Worm (Caenorhabditis elegans): ENCODE results near the gene C06B3.7.

Gene C06B3.7

DNA sequence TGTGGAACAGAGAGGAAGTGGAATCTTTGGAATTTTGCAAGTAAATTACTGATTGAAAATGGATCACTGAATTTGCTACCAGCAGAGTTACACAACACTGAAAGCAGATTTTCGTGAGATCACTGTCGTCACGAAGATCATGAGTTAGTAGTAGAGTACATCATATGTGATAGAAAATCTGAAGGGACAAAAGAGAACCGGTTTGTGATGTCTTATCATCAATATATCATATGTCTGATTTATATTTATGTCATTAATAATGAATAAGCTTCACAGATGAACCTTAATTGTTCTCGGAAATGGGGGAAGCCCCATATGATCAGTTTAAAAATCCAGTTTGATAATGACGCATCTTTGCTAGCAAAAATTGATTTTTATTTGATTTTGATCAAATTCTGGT lies 26.6 kb downstream of the C06B3.7 start:
- TF ChIP-seq efl-1 (optimal IDR thresholded peaks at IDR 0.05) (no peak), efl-1 (GFP tag; optimal IDR thresholded peaks at IDR 0.05 in 1 of 2) (no peak), sup-37 (GFP tag; optimal IDR thresholded peaks at IDR 0.05) (no peak), swsn-7 (tag; optimal IDR thresholded peaks at IDR 0.05) (no peak), mep-1 (tag; optimal IDR thresholded peaks at IDR 0.05) (no peak), nhr-71 (tag; optimal IDR thresholded peaks at IDR 0.05) (peak; percentile 1), blmp-1 (tag; optimal IDR thresholded peaks at IDR 0.05) (peak; percentile 19), unc-62 (GFP tag; optimal IDR thresholded peaks at IDR 0.05) (no peak), nhr-237 (tag; optimal IDR thresholded peaks at IDR 0.05) (no peak), unc-98 (GFP tag; IDR thresholded peaks at IDR 0.05) (no peak), ceh-8 (GFP tag; optimal IDR thresholded peaks at IDR 0.05) (no peak), nhr-20 (tag; optimal IDR thresholded peaks at IDR 0.05) (peak; percentile 2), unc-86 (tag; optimal IDR thresholded peaks at IDR 0.05) (no peak), nhr-77 (tag; optimal IDR thresholded peaks at IDR 0.05) (no peak), dsc-1 (tag; optimal IDR thresholded peaks at IDR 0.05) (no peak), nhr-85 (tag) (peak; percentile 77), grh-1 (GFP tag; IDR thresholded peaks at IDR 0.05) (peak; percentile 63), elt-3 (tag; optimal IDR thresholded peaks at IDR 0.05) (peak in 2 of 6 experiments; percentile 25 to 31), lin-35 (GFP tag; optimal IDR thresholded peaks at IDR 0.05) (peak in 1 of 2 experiments; percentile 11)

DNA sequence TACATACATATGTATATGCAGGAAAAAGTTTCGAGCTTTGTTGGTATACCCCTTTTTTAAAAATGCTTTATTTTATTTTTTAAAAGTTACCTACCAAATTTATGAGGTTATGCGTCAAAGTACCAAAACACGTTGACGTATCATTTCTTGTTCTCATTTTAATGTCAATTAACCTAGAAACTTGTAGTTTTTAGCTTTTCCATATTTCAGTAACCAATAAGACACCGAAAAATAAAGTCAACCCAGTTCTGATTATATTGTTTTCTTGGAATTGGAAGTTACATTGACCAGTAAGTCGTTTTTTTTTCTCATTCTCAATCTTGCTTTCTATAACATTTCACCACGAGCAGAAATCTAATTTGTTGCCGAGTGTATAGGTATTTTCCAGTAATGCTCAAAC lies 27.4 kb downstream of the C06B3.7 start, which contains the start of gene srw-145:
Gene srw-145, plus strand, starts transcription at position 301 of the 400 bp plus-strand sequence.
- TF ChIP-seq nhr-71 (tag; optimal IDR thresholded peaks at IDR 0.05) (peak; percentile 48), nhr-11 (tag; optimal IDR thresholded peaks at IDR 0.05) (peak; percentile 31), nhr-47 (tag; optimal IDR thresholded peaks at IDR 0.05) (peak; percentile 44), nhr-77 (tag; optimal IDR thresholded peaks at IDR 0.05) (no peak), lin-39 (tag; optimal IDR thresholded peaks at IDR 0.05) (no peak), isw-1 (GFP tag; IDR thresholded peaks at IDR 0.05) (no peak), fkh-8 (tag; optimal IDR thresholded peaks at IDR 0.05) (peak; percentile 45)

DNA sequence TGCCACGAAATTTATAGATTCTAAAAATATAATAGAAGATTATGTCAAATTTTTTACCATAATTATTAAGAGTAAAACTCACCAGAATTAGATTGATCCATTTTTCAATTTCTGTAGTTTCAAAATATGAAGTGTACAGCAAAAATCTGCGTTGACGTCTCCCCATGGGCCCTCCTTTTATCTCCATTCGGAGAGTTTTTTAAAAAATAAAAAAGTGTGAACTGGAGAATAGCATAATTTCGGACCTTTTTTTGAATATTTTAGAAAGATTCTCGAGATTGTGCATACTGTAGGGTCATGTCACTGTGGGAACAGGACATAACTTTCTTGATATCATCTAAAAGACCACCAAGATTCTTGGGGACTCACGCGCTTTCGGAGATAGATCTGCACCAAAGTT lies 32.6 kb downstream of the C06B3.7 start, which contains the start of gene dpr-1:
Gene dpr-1, minus strand, starts transcription at position 101 of the 400 bp plus-strand sequence.
- TF ChIP-seq nhr-84 (tag; optimal IDR thresholded peaks at IDR 0.05), result no peak
- TF ChIP-seq unc-130 (tag; optimal IDR thresholded peaks at IDR 0.05), result no peak
- TF ChIP-seq vab-15 (tag; optimal IDR thresholded peaks at IDR 0.05), result no peak
- no peak for TF ChIP-seq mab-9 (GFP tag; IDR thresholded peaks at IDR 0.05)
- TF ChIP-seq pag-3 (tag; optimal IDR thresholded peaks at IDR 0.05; ENCODE audit: borderline replicate concordance, insufficient read depth), result no peak
- TF ChIP-seq blmp-1 (tag; optimal IDR thresholded peaks at IDR 0.05), result no peak
- TF ChIP-seq irx-1 (tag; optimal IDR thresholded peaks at IDR 0.05), result no peak
- TF ChIP-seq nhr-71 (tag; optimal IDR thresholded peaks at IDR 0.05), result no peak

DNA sequence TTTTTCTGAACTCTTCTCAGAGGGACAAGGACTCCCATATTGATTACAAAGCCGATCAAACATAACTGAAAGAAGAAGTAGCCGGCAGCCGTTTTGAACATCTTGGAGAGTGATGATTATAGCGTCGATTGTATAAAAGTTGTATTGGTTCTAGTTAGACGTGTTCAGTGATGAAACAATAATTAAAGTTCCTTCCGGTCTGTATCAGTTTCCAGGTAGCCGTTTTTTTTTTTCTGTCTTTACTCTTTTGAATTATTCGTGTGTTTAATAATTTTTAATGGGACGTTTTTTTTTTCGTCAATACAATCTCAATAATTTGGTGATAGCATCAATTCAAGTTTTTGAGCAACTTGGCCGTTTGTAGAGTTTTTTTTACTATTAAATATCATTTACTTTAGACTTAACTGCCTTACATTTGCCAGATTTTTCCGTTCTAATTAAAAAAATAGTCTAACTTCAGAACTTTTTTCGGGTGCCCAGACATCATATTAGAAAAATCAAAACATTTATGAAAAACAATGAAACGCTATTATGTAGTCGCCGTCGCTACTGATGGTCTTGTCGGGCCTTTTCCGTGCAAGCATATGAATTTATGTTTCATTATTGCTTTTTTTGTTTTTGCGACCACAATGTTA lies 37.0 kb downstream of the C06B3.7 start, which contains the start of the genes srx-10 and clec-226:
Gene srx-10, minus strand, starts transcription at position 101 of the 635 bp plus-strand sequence.
Gene clec-226, plus strand, starts transcription at position 585 of the 635 bp plus-strand sequence.
- TF ChIP-seq egl-13 (tag; optimal IDR thresholded peaks at IDR 0.05) (no peak), lsy-2 (tag; optimal IDR thresholded peaks at IDR 0.05) (no peak), ceh-63 (GFP tag; optimal IDR thresholded peaks at IDR 0.05) (no peak), nhr-12 (tag; optimal IDR thresholded peaks at IDR 0.05) (no peak), zag-1 (tag; optimal IDR thresholded peaks at IDR 0.05) (no peak)

DNA sequence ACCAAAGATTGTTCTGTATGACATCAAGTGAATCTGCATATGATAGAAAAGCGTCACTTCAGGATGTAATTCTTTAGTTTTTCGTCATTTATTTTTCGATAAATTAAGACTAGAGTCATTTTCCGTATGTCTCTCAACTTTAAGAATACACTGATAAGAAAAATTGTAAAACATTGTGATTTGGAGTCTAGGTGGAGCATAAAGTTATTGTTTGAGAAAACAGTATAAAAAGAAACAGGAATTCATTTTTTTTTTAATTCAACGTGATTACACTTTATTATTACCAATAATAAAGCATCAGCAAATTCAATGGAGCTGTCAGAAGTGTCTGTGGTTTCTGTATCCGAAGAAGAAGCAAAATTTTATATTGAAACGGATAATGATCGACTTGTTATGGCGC lies 39.5 kb downstream of the C06B3.7 start, which contains the start of gene R10D12.6:
Gene R10D12.6, plus strand, starts transcription at position 301 of the 400 bp plus-strand sequence.
- TF ChIP-seq nhr-85 (tag) (no peak), pqm-1 (tag; optimal IDR thresholded peaks at IDR 0.05) (no peak), ceh-82 (tag; optimal IDR thresholded peaks at IDR 0.05) (no peak), nhr-20 (tag; optimal IDR thresholded peaks at IDR 0.05) (no peak)

All from whole organism, L1 larva.